Fruit fly (Drosophila melanogaster): ENCODE results near the gene CG9970.

- TF ChIP-seq Sin3A (optimal IDR thresholded peaks at IDR 0.05) (no peak), insv (optimal IDR thresholded peaks at IDR 0.05) (no peak)
Measured at dm6 chr3L:2909523-2910042, 6.9 kb downstream of the CG9970 start.
